Worm (Caenorhabditis elegans): Measurements from ENCODE around the gene F19G12.11.

ce11 chrX:1381565-1381964 is 44.8 kb downstream of the F19G12.11 start, which contains the start of gene F56C3.10:
- TF ChIP-seq tab-1 (GFP tag; IDR thresholded peaks at IDR 0.05): no peak
- TF ChIP-seq med-1 (GFP tag; optimal IDR thresholded peaks at IDR 0.05; ENCODE audit: insufficient read depth): no peak
